Worm (Caenorhabditis elegans): ENCODE data around the gene F38H4.3.

F38H4.3 gene

ce11 chrIV:11820067-11820913, 21.9 kb upstream of the F38H4.3 start (continued):
- TF ChIP-seq ets-4 (GFP tag; optimal IDR thresholded peaks at IDR 0.05) (no peak), F33H1.4 (GFP tag; IDR thresholded peaks at IDR 0.05) (no peak), lin-35 (GFP tag; optimal IDR thresholded peaks at IDR 0.05) (peak in 2 of 3 experiments; percentile 31 to 66), F49E8.2 (tag; optimal IDR thresholded peaks at IDR 0.05; ENCODE audit: insufficient read depth) (peak; percentile 89), mel-28 (tag; optimal IDR thresholded peaks at IDR 0.05; ENCODE audit: borderline replicate concordance) (no peak), him-1 (tag; optimal IDR thresholded peaks at IDR 0.05) (no peak)

ce11 chrIV:11821591-11822361, 20.4 kb upstream of the F38H4.3 start, which contains the start of the genes par-5 and M117.3:
Gene par-5, minus strand, starts transcription at chrIV:11821924.
Gene M117.3, plus strand, starts transcription at chrIV:11822206.
- peak; percentile 19 for TF ChIP-seq F22D6.2 (tag; optimal IDR thresholded peaks at IDR 0.05)
- no peak for TF ChIP-seq mes-4 (tag; optimal IDR thresholded peaks at IDR 0.05)
- TF ChIP-seq rpc-1 (optimal IDR thresholded peaks at IDR 0.05), result no peak
- no peak for TF ChIP-seq rpc-1 (tag; optimal IDR thresholded peaks at IDR 0.05)
- peak; percentile 65 for TF ChIP-seq K11D2.4 (GFP tag; IDR thresholded peaks at IDR 0.05)
- peak; percentile 69 for TF ChIP-seq lin-40 (tag; optimal IDR thresholded peaks at IDR 0.05)
- no peak for TF ChIP-seq egrh-3 (GFP tag; IDR thresholded peaks at IDR 0.05)
- no peak for TF ChIP-seq F55B11.4 (tag; optimal IDR thresholded peaks at IDR 0.05; ENCODE audit: borderline replicate concordance, insufficient read depth)
- peak; percentile 90 for TF ChIP-seq egl-44 (GFP tag; IDR thresholded peaks at IDR 0.05)
- TF ChIP-seq B0261.1 (tag; optimal IDR thresholded peaks at IDR 0.05), result no peak
- TF ChIP-seq nhr-27 (tag; optimal IDR thresholded peaks at IDR 0.05), result no peak
- TF ChIP-seq lsy-27 (tag; optimal IDR thresholded peaks at IDR 0.05; ENCODE audit: borderline replicate concordance, insufficient read depth), result no peak
- TF ChIP-seq ZK185.1 (tag; optimal IDR thresholded peaks at IDR 0.05; ENCODE audit: poor library complexity, severe bottlenecking), result peak; percentile 57
- TF ChIP-seq snpc-3.4 (tag; optimal IDR thresholded peaks at IDR 0.05), result no peak
- peak; percentile 36 to 39 for TF ChIP-seq let-607 (tag; optimal IDR thresholded peaks at IDR 0.05)
- peak; percentile 92 for TF ChIP-seq nhr-80 (tag; optimal IDR thresholded peaks at IDR 0.05)
- no peak for TF ChIP-seq hmg-20 (GFP tag; IDR thresholded peaks at IDR 0.05)
- no peak for TF ChIP-seq let-526 (GFP tag; IDR thresholded peaks at IDR 0.05)
- TF ChIP-seq ceh-27 (GFP tag; optimal IDR thresholded peaks at IDR 0.05), result peak; percentile 90
- no peak for TF ChIP-seq repo-1 (tag; optimal IDR thresholded peaks at IDR 0.05)
- peak; percentile 52 for TF ChIP-seq somi-1 (GFP tag; optimal IDR thresholded peaks at IDR 0.05)
- TF ChIP-seq him-1 (tag; optimal IDR thresholded peaks at IDR 0.05), result no peak
- peak; percentile 76 for TF ChIP-seq hsf-1 (GFP tag; IDR thresholded peaks at IDR 0.05)
- TF ChIP-seq B0035.1 (tag; optimal IDR thresholded peaks at IDR 0.05), result no peak
- no peak for TF ChIP-seq fkh-3 (tag; optimal IDR thresholded peaks at IDR 0.05)
- TF ChIP-seq pbrm-1 (GFP tag; IDR thresholded peaks at IDR 0.05), result peak; percentile 67; the same call in 1 of the 2 replicates
- peak; percentile 69 for TF ChIP-seq atf-7 (tag; optimal IDR thresholded peaks at IDR 0.05)
- TF ChIP-seq F37B4.10 (GFP tag; IDR thresholded peaks at IDR 0.05), result no peak
- TF ChIP-seq madf-3 (GFP tag; IDR thresholded peaks at IDR 0.05), result no peak; the same call in 1 of the 2 replicates
- TF ChIP-seq attf-6 (GFP tag; IDR thresholded peaks at IDR 0.05), result peak; percentile 33; the same call in 1 of the 2 replicates
- peak; percentile 55 for TF ChIP-seq ztf-18 (tag; optimal IDR thresholded peaks at IDR 0.05)
- TF ChIP-seq ceh-40 (GFP tag; IDR thresholded peaks at IDR 0.05), result no peak
- TF ChIP-seq F33H1.4 (GFP tag; IDR thresholded peaks at IDR 0.05), result no peak; the same call in 1 of the 2 replicates
- TF ChIP-seq nfyb-1 (GFP tag; IDR thresholded peaks at IDR 0.05), result peak; percentile 90
- TF ChIP-seq ztf-3 (GFP tag; optimal IDR thresholded peaks at IDR 0.05), result peak; percentile 35
- no peak for TF ChIP-seq dpff-1 (tag; optimal IDR thresholded peaks at IDR 0.05)
- no peak for TF ChIP-seq snpc-4 (GFP tag; optimal IDR thresholded peaks at IDR 0.05)
- TF ChIP-seq snpc-4 (tag; optimal IDR thresholded peaks at IDR 0.05), result peak in 3 of 4 experiments; percentile 5 to 18 (median 15)
- peak; percentile 35; the same call in 1 of the 2 replicates for TF ChIP-seq ceh-100 (GFP tag; IDR thresholded peaks at IDR 0.05)

Data from whole organism, young adult.